Fruit fly (Drosophila melanogaster) whole organism, embryonic: ENCODE results near the gene CG16985.
A peak's percentile ranks its signal among the peaks of the same experiment; 100 is the strongest.

Source experiments
- C15 ChIP-seq: fragments of 200-800 bp; sonication (Bioruptor generic); IDR thresholded peaks from 3 replicates; pipeline ENCODE4 v1.3.6; 2022; ENCODE audit warnings: missing biosample characterization, missing genetic modification characterization
- CG11247 ChIP-seq: fragments of 200-800 bp; sonication (Bioruptor generic); IDR thresholded peaks from 2 replicates; pipeline ENCODE4 v1.3.6; 2022; ENCODE audit warnings: missing biosample characterization, missing genetic modification characterization
- CG14441 ChIP-seq: fragments of 200-800 bp; sonication (Bioruptor generic); IDR thresholded peaks from 2 replicates; pipeline ENCODE4 v1.3.6; 2022; ENCODE audit warnings: missing biosample characterization, missing genetic modification characterization
- CG1602 ChIP-seq: fragments of 200-800 bp; sonication (Bioruptor generic); optimal IDR thresholded peaks from 3 replicates; lab custom pipeline; 2016; ENCODE audit warnings: missing biosample characterization, missing genetic modification characterization
- CG2120 ChIP-seq: fragments of 200-800 bp; sonication (Bioruptor generic); optimal IDR thresholded peaks from 3 replicates; lab custom pipeline; 2016; ENCODE audit warnings: missing biosample characterization, missing genetic modification characterization
- CG30431 ChIP-seq: fragments of 200-800 bp; sonication (Bioruptor generic); optimal IDR thresholded peaks from 2 replicates; lab custom pipeline; 2017; ENCODE audit warnings: missing biosample characterization, missing genetic modification characterization
- CG7928 ChIP-seq: fragments of 200-800 bp; sonication (Bioruptor generic); optimal IDR thresholded peaks from 2 replicates; lab custom pipeline; 2017; ENCODE audit warnings: missing biosample characterization, mild to moderate bottlenecking, missing genetic modification characterization
- CG8359 ChIP-seq: fragments of 200-800 bp; sonication (Bioruptor generic); optimal IDR thresholded peaks from 2 replicates; lab custom pipeline; 2017; ENCODE audit warnings: missing biosample characterization, mild to moderate bottlenecking, missing genetic modification characterization, borderline replicate concordance
- CG8478 ChIP-seq: fragments of >200 bp; optimal IDR thresholded peaks from 2 replicates; lab custom pipeline; 2018
- CG9727 ChIP-seq: fragments of 200-800 bp; sonication (Bioruptor generic); optimal IDR thresholded peaks from 3 replicates; lab custom pipeline; 2017; ENCODE audit warnings: missing biosample characterization, mild to moderate bottlenecking, missing genetic modification characterization
- CTCF ChIP-seq: fragments of 200-800 bp; sonication (Bioruptor generic); optimal IDR thresholded peaks from 2 replicates; lab custom pipeline; 2017; ENCODE audit warnings: missing biosample characterization, mild to moderate bottlenecking, missing genetic modification characterization, moderate library complexity
- Doc3 ChIP-seq: fragments of 200-800 bp; sonication (Bioruptor generic); IDR thresholded peaks from 3 replicates; pipeline ENCODE4 v1.3.6; 2022; ENCODE audit warnings: missing biosample characterization, missing genetic modification characterization; ENCODE audit not compliant: partially characterized antibody
- Dref ChIP-seq: fragments of 200-800 bp; sonication (Bioruptor generic); IDR thresholded peaks from 2 replicates; pipeline ENCODE4 v1.3.6; 2022; ENCODE audit warnings: missing biosample characterization, missing genetic modification characterization
- Hmr ChIP-seq: fragments of 200-800 bp; sonication (Bioruptor generic); optimal IDR thresholded peaks from 3 replicates; lab custom pipeline; 2017; ENCODE audit warnings: mild to moderate bottlenecking, missing biosample characterization, missing genetic modification reagents, missing genetic modification characterization
- Hmx ChIP-seq: fragments of 200-800 bp; sonication (Bioruptor generic); optimal IDR thresholded peaks from 2 replicates; lab custom pipeline; 2016; ENCODE audit warnings: missing biosample characterization, missing genetic modification characterization
- Kr ChIP-seq: fragments of 200-800 bp; sonication (Bioruptor generic); optimal IDR thresholded peaks from 2 replicates; lab custom pipeline; 2017; ENCODE audit warnings: missing biosample characterization, mild to moderate bottlenecking, missing genetic modification characterization
- Lhr ChIP-seq: fragments of 200-800 bp; sonication (Bioruptor generic); optimal IDR thresholded peaks from 3 replicates; lab custom pipeline; 2017; ENCODE audit warnings: mild to moderate bottlenecking, missing biosample characterization, missing genetic modification reagents, missing genetic modification characterization
- Neu2 ChIP-seq: fragments of 200-800 bp; sonication (Bioruptor generic); optimal IDR thresholded peaks from 3 replicates; lab custom pipeline; 2016; ENCODE audit warnings: missing biosample characterization, missing genetic modification characterization, borderline replicate concordance
- Oaz ChIP-seq: fragments of 200-800 bp; sonication (Bioruptor generic); IDR thresholded peaks from 2 replicates; pipeline ENCODE4 v1.3.6; 2022; ENCODE audit warnings: missing biosample characterization, missing genetic modification characterization
- Poxn ChIP-seq: fragments of 200-800 bp; sonication (Bioruptor generic); IDR thresholded peaks from 2 replicates; pipeline ENCODE4 v1.3.6; 2022; ENCODE audit warnings: missing biosample characterization, missing genetic modification characterization
- Rfx ChIP-seq: fragments of 200-800 bp; sonication (Bioruptor generic); IDR thresholded peaks from 2 replicates; pipeline ENCODE4 v1.3.6; 2022; ENCODE audit warnings: missing biosample characterization, missing genetic modification characterization
- Xbp1 ChIP-seq: fragments of 200-800 bp; sonication (Bioruptor generic); optimal IDR thresholded peaks from 3 replicates; lab custom pipeline; 2016; ENCODE audit warnings: missing biosample characterization, mild to moderate bottlenecking, missing genetic modification characterization
- ap ChIP-seq: fragments of 200-800 bp; sonication (Bioruptor generic); IDR thresholded peaks from 2 replicates; pipeline ENCODE4 v1.3.6; 2022; ENCODE audit warnings: missing biosample characterization, missing genetic modification characterization
- br ChIP-seq: fragments of >200 bp; optimal IDR thresholded peaks from 2 replicates; lab custom pipeline; 2017
- caup ChIP-seq: fragments of 200-800 bp; sonication (Bioruptor generic); optimal IDR thresholded peaks from 3 replicates; lab custom pipeline; 2017; ENCODE audit warnings: missing biosample characterization, mild to moderate bottlenecking, missing genetic modification characterization, moderate library complexity; ENCODE audit not compliant: severe bottlenecking
- chif ChIP-seq, 2 experiments: fragments of 200-800 bp; sonication (Bioruptor generic); optimal IDR thresholded peaks; 3 replicates each; lab custom pipeline; 2016; ENCODE audit warnings: missing biosample characterization in 2 of 2, missing genetic modification characterization in 2 of 2
- cwo ChIP-seq: fragments of 200-800 bp; sonication (Bioruptor generic); optimal IDR thresholded peaks from 3 replicates; lab custom pipeline; 2017; ENCODE audit warnings: missing biosample characterization, missing genetic modification characterization, mild to moderate bottlenecking, moderate library complexity, missing genetic modification reagents
- dpn ChIP-seq, 2 experiments: fragments of 200-800 bp; sonication (Bioruptor generic); optimal IDR thresholded peaks; 3 replicates each; lab custom pipeline; 2016; ENCODE audit warnings: missing biosample characterization in 2 of 2, missing genetic modification characterization in 2 of 2
- fd3F ChIP-seq: fragments of 200-800 bp; sonication (Bioruptor generic); optimal IDR thresholded peaks from 2 replicates; lab custom pipeline; 2018; ENCODE audit warnings: missing biosample characterization, mild to moderate bottlenecking, missing genetic modification characterization, moderate library complexity
- gcm ChIP-seq: fragments of 200-800 bp; sonication (Bioruptor generic); optimal IDR thresholded peaks from 2 replicates; lab custom pipeline; 2019; ENCODE audit warnings: missing biosample characterization, mild to moderate bottlenecking, missing genetic modification characterization, moderate library complexity
- gro ChIP-seq: fragments of 200-800 bp; sonication (Bioruptor generic); optimal IDR thresholded peaks from 2 replicates; lab custom pipeline; 2016; ENCODE audit warnings: missing biosample characterization, missing genetic modification characterization
- hb ChIP-seq: fragments of 200-800 bp; sonication (Bioruptor generic); IDR thresholded peaks from 3 replicates; pipeline ENCODE4 v1.3.6; 2022; ENCODE audit warnings: missing biosample characterization, missing genetic modification characterization; ENCODE audit not compliant: partially characterized antibody
- org-1 ChIP-seq: fragments of 200-800 bp; sonication (Bioruptor generic); optimal IDR thresholded peaks from 2 replicates; lab custom pipeline; 2017; ENCODE audit warnings: missing biosample characterization, missing genetic modification characterization
- pb ChIP-seq: fragments of 200-800 bp; sonication (Bioruptor generic); optimal IDR thresholded peaks from 3 replicates; lab custom pipeline; 2016; ENCODE audit warnings: missing biosample characterization, missing genetic modification characterization
- pfk ChIP-seq: fragments of 200-800 bp; sonication (Bioruptor generic); optimal IDR thresholded peaks from 2 replicates; lab custom pipeline; 2018; ENCODE audit warnings: missing biosample characterization, mild to moderate bottlenecking, missing genetic modification characterization, moderate library complexity
- pita ChIP-seq: fragments of 200-800 bp; sonication (Bioruptor generic); optimal IDR thresholded peaks from 2 replicates; lab custom pipeline; 2017; ENCODE audit warnings: missing biosample characterization, mild to moderate bottlenecking, missing genetic modification characterization
- pum ChIP-seq: fragments of 200-800 bp; sonication (Bioruptor generic); optimal IDR thresholded peaks from 2 replicates; lab custom pipeline; 2016; ENCODE audit warnings: missing biosample characterization, missing genetic modification characterization
- repo ChIP-seq: fragments of 200-800 bp; sonication (Bioruptor generic); optimal IDR thresholded peaks from 2 replicates; lab custom pipeline; 2016; ENCODE audit warnings: missing biosample characterization, missing genetic modification characterization
- slou ChIP-seq: fragments of 200-800 bp; sonication (Bioruptor generic); optimal IDR thresholded peaks from 3 replicates; lab custom pipeline; 2016; ENCODE audit warnings: missing biosample characterization, missing genetic modification characterization
- slp2 ChIP-seq: fragments of 200-800 bp; sonication (Bioruptor generic); optimal IDR thresholded peaks from 2 replicates; lab custom pipeline; 2016; ENCODE audit warnings: missing biosample characterization, missing genetic modification characterization
- toy ChIP-seq: fragments of 200-800 bp; sonication (Bioruptor generic); IDR thresholded peaks from 2 replicates; pipeline ENCODE4 v1.3.6; 2022; ENCODE audit warnings: missing biosample characterization, missing genetic modification characterization
- vfl ChIP-seq: fragments of 200-800 bp; sonication (Bioruptor generic); optimal IDR thresholded peaks from 2 replicates; lab custom pipeline; 2016; ENCODE audit warnings: missing biosample characterization, missing genetic modification characterization
- zen ChIP-seq: fragments of 200-800 bp; sonication (Bioruptor generic); optimal IDR thresholded peaks from 3 replicates; lab custom pipeline; 2018; ENCODE audit warnings: missing biosample characterization, mild to moderate bottlenecking, missing genetic modification characterization, moderate library complexity
- zfh1 ChIP-seq: fragments of 200-800 bp; sonication (Bioruptor generic); IDR thresholded peaks from 3 replicates; pipeline ENCODE4 v1.3.6; 2022; ENCODE audit warnings: missing biosample characterization, missing genetic modification characterization

The CG16985 gene

DNA sequence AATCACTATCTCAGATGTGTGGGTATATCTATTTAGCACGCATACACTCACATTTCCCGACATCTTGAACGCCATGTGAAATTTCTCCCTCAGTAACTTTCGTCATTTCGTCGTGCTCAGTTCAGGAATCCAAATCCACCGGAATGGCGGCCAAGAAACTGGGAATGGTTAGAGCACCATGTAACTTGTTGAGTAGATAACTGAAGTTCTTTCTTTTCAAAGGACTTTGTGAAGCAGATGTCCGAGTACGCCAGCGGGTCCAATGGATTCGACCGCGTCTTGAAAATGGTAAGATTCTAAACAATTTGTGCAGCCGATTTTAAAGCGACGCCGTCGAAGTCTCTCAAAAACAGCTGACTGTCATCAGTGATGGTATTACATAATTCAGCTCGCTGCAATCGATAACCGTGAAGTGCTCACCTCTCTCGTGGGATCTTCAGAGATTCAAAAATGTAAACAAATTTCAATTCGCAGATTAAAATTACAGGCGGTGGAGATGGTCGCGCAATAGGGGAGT lies at the start of gene CG16985, which contains the start of gene CG12182 (continued):
- TF ChIP-seq Hmr (GFP tag; lab: Kevin White, UChicago) (no peak), Neu2 (GFP tag; lab: Kevin White, UChicago) (no peak), CG1602 (GFP tag; lab: Kevin White, UChicago) (no peak), Dref (GFP tag; lab: Robert Waterston, UW) (peak; percentile 74), gcm (GFP tag; lab: Kevin White, UChicago) (no peak), CG14441 (GFP tag; lab: Robert Waterston, UW) (no peak), CG8478 (lab: Kevin White, UChicago) (no peak), CG30431 (GFP tag; lab: Kevin White, UChicago) (no peak), hb (no peak), CG8359 (no peak), org-1 (GFP tag; lab: Kevin White, UChicago) (no peak), Doc3 (peak; percentile 40; the same call in 1 of the 3 replicates), repo (GFP tag; lab: Kevin White, UChicago) (no peak), Kr (no peak), vfl (GFP tag; lab: Kevin White, UChicago) (no peak), chif (GFP tag; optimal IDR thresholded peaks at IDR 0.05; lab: Kevin White, UChicago) (no peak), gro (GFP tag; lab: Kevin White, UChicago) (no peak), fd3F (GFP tag; lab: Kevin White, UChicago) (no peak), Oaz (no peak), CG11247 (GFP tag; lab: Robert Waterston, UW) (no peak), CG7928 (GFP tag; lab: Kevin White, UChicago) (no peak), pb (GFP tag; lab: Kevin White, UChicago) (no peak), Hmx (GFP tag; lab: Kevin White, UChicago) (no peak), CG9727 (GFP tag; lab: Kevin White, UChicago) (no peak), Poxn (GFP tag; lab: Robert Waterston, UW) (no peak), caup (GFP tag; lab: Kevin White, UChicago) (no peak), pfk (GFP tag; lab: Kevin White, UChicago) (no peak), CTCF (GFP tag; lab: Kevin White, UChicago) (peak; percentile 18), ap (no peak), Xbp1 (no peak), slou (GFP tag; lab: Kevin White, UChicago) (no peak), slp2 (no peak), pita (GFP tag; lab: Kevin White, UChicago) (no peak), CG2120 (peak; percentile 27), cwo (GFP tag; lab: Kevin White, UChicago) (no peak), br (lab: Kevin White, UChicago) (no peak), dpn (GFP tag; optimal IDR thresholded peaks at IDR 0.05; lab: Kevin White, UChicago) (no peak), C15 (GFP tag; lab: Robert Waterston, UW) (no peak), toy (GFP tag; lab: Robert Waterston, UW) (no peak), Rfx (GFP tag; lab: Robert Waterston, UW) (peak; percentile 31; the same call in 1 of the 2 replicates), pum (GFP tag; lab: Kevin White, UChicago) (no peak), zfh1 (GFP tag; lab: Robert Waterston, UW) (no peak), zen (tag; lab: Kevin White, UChicago) (no peak), Lhr (no peak)
